Worm (Caenorhabditis elegans) whole organism, L2 larva: ENCODE measurements around the gene ZK632.4.

Experiments
- C34F6.9 ChIP-seq: fragments of 150-350 bp; optimal IDR thresholded peaks from 2 replicates; lab custom pipeline; 2014; ENCODE audit warnings: missing biosample characterization, missing genetic modification characterization
- aly-2 ChIP-seq: fragments of 150-350 bp; optimal IDR thresholded peaks from 2 replicates; lab custom pipeline; 2014; ENCODE audit warnings: missing biosample characterization, missing genetic modification characterization
- nhr-10 ChIP-seq: sonication (generic microtip); optimal IDR thresholded peaks from 2 replicates; lab custom pipeline; 2017; ENCODE audit warnings: missing biosample characterization, missing genetic modification characterization
- nhr-77 ChIP-seq: fragments of 150-350 bp; optimal IDR thresholded peaks from 2 replicates; lab custom pipeline; 2014; ENCODE audit warnings: missing biosample characterization, missing genetic modification characterization
- unc-55 ChIP-seq: fragments of 150-350 bp; sonication (generic microtip); optimal IDR thresholded peaks from 3 replicates; lab custom pipeline; 2014; ENCODE audit warnings: missing biosample characterization, missing genetic modification reagents, missing genetic modification characterization
- ztf-11 ChIP-seq: sonication (generic microtip); optimal IDR thresholded peaks from 2 replicates; lab custom pipeline; 2017; ENCODE audit warnings: missing biosample characterization, missing genetic modification characterization

DNA sequence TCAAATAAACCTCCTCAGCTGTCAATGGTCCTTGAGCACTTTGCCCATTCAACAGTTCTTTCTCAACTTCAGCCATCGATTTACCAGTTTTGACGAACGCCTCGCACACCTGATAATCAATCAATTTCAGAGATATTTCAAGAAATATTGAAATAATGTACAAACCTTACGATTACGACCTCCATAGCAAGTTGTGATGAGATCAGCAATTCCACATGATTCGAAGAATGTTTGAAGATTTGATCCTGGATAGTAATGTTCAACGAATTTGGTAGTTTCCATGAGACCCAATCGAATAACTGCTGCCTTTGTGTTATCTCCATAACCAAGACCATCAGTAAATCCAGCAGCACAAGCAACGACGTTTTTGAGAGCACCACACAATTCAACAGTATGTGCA is 47.7 kb upstream of the ZK632.4 start:
- no peak for TF ChIP-seq nhr-77 (tag; lab: Kevin White, UChicago)
- no peak for TF ChIP-seq ztf-11
- no peak for TF ChIP-seq C34F6.9 (tag; lab: Kevin White, UChicago)
- no peak for TF ChIP-seq nhr-10
- no peak for TF ChIP-seq unc-55 (GFP tag; lab: Kevin White, UChicago)
- TF ChIP-seq aly-2 (tag; lab: Kevin White, UChicago), result no peak
